Fruit fly (Drosophila melanogaster) whole organism, prepupa: ENCODE measurements around the gene CG9641.

ENCODE experiments used
- CG10631 ChIP-seq: fragments of 200-800 bp; sonication (Bioruptor generic); optimal IDR thresholded peaks from 2 replicates; lab custom pipeline; 2016; ENCODE audit warnings: missing biosample characterization, missing genetic modification characterization
- CG10669 ChIP-seq: fragments of 200-800 bp; sonication (Bioruptor generic); optimal IDR thresholded peaks from 3 replicates; lab custom pipeline; 2018; ENCODE audit warnings: missing biosample characterization, mild to moderate bottlenecking, missing genetic modification characterization, moderate library complexity
- CG11762 ChIP-seq: fragments of 200-800 bp; sonication (Bioruptor generic); optimal IDR thresholded peaks from 3 replicates; lab custom pipeline; 2016; ENCODE audit warnings: missing biosample characterization, missing genetic modification characterization; ENCODE audit not compliant: insufficient read depth
- CG11902 ChIP-seq: fragments of 200-800 bp; sonication (Bioruptor generic); optimal IDR thresholded peaks from 3 replicates; lab custom pipeline; 2016; ENCODE audit warnings: missing biosample characterization, missing genetic modification characterization
- CG15336 ChIP-seq: fragments of 200-800 bp; sonication (Bioruptor generic); IDR thresholded peaks from 2 replicates; pipeline ENCODE4 v1.3.6; 2022; ENCODE audit warnings: missing biosample characterization, missing genetic modification characterization
- CG32006 ChIP-seq: fragments of 200-800 bp; sonication (Bioruptor generic); optimal IDR thresholded peaks from 3 replicates; lab custom pipeline; 2017; ENCODE audit warnings: missing biosample characterization, mild to moderate bottlenecking, missing genetic modification characterization
- CG4318 ChIP-seq: fragments of 200-800 bp; sonication (Bioruptor generic); optimal IDR thresholded peaks from 3 replicates; lab custom pipeline; 2017; ENCODE audit warnings: missing biosample characterization, mild to moderate bottlenecking, missing genetic modification characterization
- CG6163 ChIP-seq: fragments of 200-800 bp; sonication (Bioruptor generic); IDR thresholded peaks from 3 replicates; pipeline ENCODE4 v1.3.6; 2022; ENCODE audit warnings: missing biosample characterization, missing genetic modification characterization
- CG6276 ChIP-seq: fragments of 200-800 bp; sonication (Bioruptor generic); optimal IDR thresholded peaks from 2 replicates; lab custom pipeline; 2017; ENCODE audit warnings: missing biosample characterization, mild to moderate bottlenecking, missing genetic modification characterization
- CG6792 ChIP-seq: fragments of 200-800 bp; sonication (Bioruptor generic); optimal IDR thresholded peaks from 3 replicates; lab custom pipeline; 2016; ENCODE audit warnings: missing biosample characterization, missing genetic modification characterization
- CG6808 ChIP-seq: fragments of 200-800 bp; sonication (Bioruptor generic); optimal IDR thresholded peaks from 3 replicates; lab custom pipeline; 2017; ENCODE audit warnings: missing biosample characterization, missing genetic modification characterization, mild to moderate bottlenecking, moderate library complexity, missing genetic modification reagents
- CG6854 ChIP-seq: fragments of 200-800 bp; sonication (Bioruptor generic); optimal IDR thresholded peaks from 2 replicates; lab custom pipeline; 2017; ENCODE audit warnings: missing biosample characterization, mild to moderate bottlenecking, missing genetic modification characterization
- CG8119 ChIP-seq: fragments of 200-800 bp; sonication (Bioruptor generic); IDR thresholded peaks from 3 replicates; pipeline ENCODE4 v1.3.6; 2022; ENCODE audit warnings: missing biosample characterization, missing genetic modification characterization
- CG8319 ChIP-seq: fragments of 200-800 bp; sonication (Bioruptor generic); optimal IDR thresholded peaks from 3 replicates; lab custom pipeline; 2016; ENCODE audit warnings: missing biosample characterization, missing genetic modification characterization
- CG9139 ChIP-seq: fragments of 200-800 bp; sonication (Bioruptor generic); optimal IDR thresholded peaks from 3 replicates; lab custom pipeline; 2017; ENCODE audit warnings: missing biosample characterization, mild to moderate bottlenecking, missing genetic modification characterization
- Eip75B ChIP-seq: fragments of 200-800 bp; sonication (Bioruptor generic); optimal IDR thresholded peaks from 3 replicates; lab custom pipeline; 2016; ENCODE audit warnings: missing biosample characterization, missing genetic modification characterization
- Eip78C ChIP-seq: fragments of 200-800 bp; sonication (Bioruptor generic); peaks from one replicate; lab custom pipeline; 2016; ENCODE audit warnings: missing biosample characterization, missing genetic modification characterization
- Ets21C ChIP-seq: fragments of 200-800 bp; sonication (Bioruptor generic); optimal IDR thresholded peaks from 3 replicates; lab custom pipeline; 2016; ENCODE audit warnings: missing biosample characterization, missing genetic modification characterization
- Gug ChIP-seq: fragments of 200-800 bp; sonication (Bioruptor generic); IDR thresholded peaks from 2 replicates; pipeline ENCODE4 v1.3.6; 2022; ENCODE audit warnings: missing biosample characterization, missing genetic modification characterization
- Hr38 ChIP-seq: sonication (Bioruptor generic); optimal IDR thresholded peaks from 2 replicates; lab custom pipeline; 2016; ENCODE audit warnings: missing biosample characterization, missing genetic modification characterization
- Hr39 ChIP-seq: fragments of 200-800 bp; sonication (Bioruptor generic); optimal IDR thresholded peaks from 2 replicates; lab custom pipeline; 2016; ENCODE audit warnings: missing biosample characterization, missing genetic modification characterization
- Hr4 ChIP-seq: fragments of 200-800 bp; sonication (Bioruptor generic); optimal IDR thresholded peaks from 3 replicates; lab custom pipeline; 2016; ENCODE audit warnings: missing biosample characterization, missing genetic modification characterization
- Lpt ChIP-seq: fragments of 200-800 bp; sonication (Bioruptor generic); optimal IDR thresholded peaks from 3 replicates; lab custom pipeline; 2016; ENCODE audit warnings: missing biosample characterization, missing genetic modification characterization
- Met ChIP-seq: fragments of 200-800 bp; sonication (Bioruptor generic); optimal IDR thresholded peaks from 3 replicates; lab custom pipeline; 2016; ENCODE audit warnings: missing biosample characterization, missing genetic modification characterization
- OdsH ChIP-seq: fragments of 200-800 bp; sonication (Bioruptor generic); optimal IDR thresholded peaks from 3 replicates; lab custom pipeline; 2016; ENCODE audit warnings: missing biosample characterization, missing genetic modification characterization
- Smox ChIP-seq: fragments of 200-800 bp; sonication (Bioruptor generic); optimal IDR thresholded peaks from 3 replicates; lab custom pipeline; 2016; ENCODE audit warnings: missing biosample characterization, missing genetic modification characterization
- Sox102F ChIP-seq: fragments of 200-800 bp; sonication (Bioruptor generic); optimal IDR thresholded peaks from 2 replicates; lab custom pipeline; 2016; ENCODE audit warnings: missing biosample characterization, mild to moderate bottlenecking, missing genetic modification characterization
- Sox14 ChIP-seq: fragments of 200-800 bp; sonication (Bioruptor generic); optimal IDR thresholded peaks from 3 replicates; lab custom pipeline; 2016; ENCODE audit warnings: missing biosample characterization, missing genetic modification characterization
- Sox15 ChIP-seq: fragments of 200-800 bp; sonication (Bioruptor generic); optimal IDR thresholded peaks from 3 replicates; lab custom pipeline; 2016; ENCODE audit warnings: missing biosample characterization, missing genetic modification characterization
- achi ChIP-seq: fragments of 200-800 bp; sonication (Bioruptor generic); optimal IDR thresholded peaks from 3 replicates; lab custom pipeline; 2016; ENCODE audit warnings: missing biosample characterization, missing genetic modification characterization
- cyc ChIP-seq: fragments of 200-800 bp; sonication (Bioruptor generic); optimal IDR thresholded peaks from 3 replicates; lab custom pipeline; 2016; ENCODE audit warnings: missing biosample characterization, missing genetic modification characterization
- dac ChIP-seq: fragments of 200-800 bp; sonication (Bioruptor generic); optimal IDR thresholded peaks from 2 replicates; lab custom pipeline; 2017; ENCODE audit warnings: missing biosample characterization, mild to moderate bottlenecking, missing genetic modification characterization
- dsx ChIP-seq: fragments of 200-800 bp; optimal IDR thresholded peaks from 3 replicates; lab custom pipeline; 2019; ENCODE audit warnings: missing biosample characterization, mild to moderate bottlenecking, missing genetic modification characterization, moderate library complexity; ENCODE audit not compliant: poor library complexity, severe bottlenecking
- eg ChIP-seq: fragments of 200-800 bp; sonication (Bioruptor generic); IDR thresholded peaks from 3 replicates; pipeline ENCODE4 v1.3.6; 2022; ENCODE audit warnings: missing biosample characterization, missing genetic modification characterization
- fd85E ChIP-seq: fragments of 200-800 bp; sonication (Bioruptor generic); optimal IDR thresholded peaks from 3 replicates; lab custom pipeline; 2016; ENCODE audit warnings: missing biosample characterization, missing genetic modification characterization
- fkh ChIP-seq: fragments of 200-800 bp; sonication (Bioruptor generic); optimal IDR thresholded peaks from 3 replicates; lab custom pipeline; 2017; ENCODE audit warnings: missing biosample characterization, mild to moderate bottlenecking, missing genetic modification characterization, moderate library complexity
- lz ChIP-seq: fragments of 200-800 bp; sonication (Bioruptor generic); optimal IDR thresholded peaks from 3 replicates; lab custom pipeline; 2016; ENCODE audit warnings: missing biosample characterization, missing genetic modification characterization
- pdm3 ChIP-seq: fragments of 200-800 bp; sonication (Bioruptor generic); optimal IDR thresholded peaks from 3 replicates; lab custom pipeline; 2016; ENCODE audit warnings: missing biosample characterization, missing genetic modification characterization
- salr ChIP-seq, 2 experiments: fragments of 200-800 bp; sonication (Bioruptor generic); optimal IDR thresholded peaks; 3 replicates each; lab custom pipeline; 2016 to 2018; ENCODE audit warnings: missing biosample characterization in 2 of 2, missing genetic modification characterization in 2 of 2, mild to moderate bottlenecking in 1 of 2
- spab ChIP-seq: fragments of 200-800 bp; sonication (Bioruptor generic); optimal IDR thresholded peaks from 2 replicates; lab custom pipeline; 2017; ENCODE audit warnings: missing biosample characterization, mild to moderate bottlenecking, missing genetic modification characterization, missing genetic modification reagents
- topi ChIP-seq: fragments of 200-800 bp; sonication (Bioruptor generic); optimal IDR thresholded peaks from 3 replicates; lab custom pipeline; 2016; ENCODE audit warnings: missing biosample characterization, missing genetic modification characterization
- vri ChIP-seq: fragments of 200-800 bp; sonication (Bioruptor generic); optimal IDR thresholded peaks from 3 replicates; lab custom pipeline; 2016; ENCODE audit warnings: missing biosample characterization, mild to moderate bottlenecking, missing genetic modification characterization

Gene CG9641

DNA sequence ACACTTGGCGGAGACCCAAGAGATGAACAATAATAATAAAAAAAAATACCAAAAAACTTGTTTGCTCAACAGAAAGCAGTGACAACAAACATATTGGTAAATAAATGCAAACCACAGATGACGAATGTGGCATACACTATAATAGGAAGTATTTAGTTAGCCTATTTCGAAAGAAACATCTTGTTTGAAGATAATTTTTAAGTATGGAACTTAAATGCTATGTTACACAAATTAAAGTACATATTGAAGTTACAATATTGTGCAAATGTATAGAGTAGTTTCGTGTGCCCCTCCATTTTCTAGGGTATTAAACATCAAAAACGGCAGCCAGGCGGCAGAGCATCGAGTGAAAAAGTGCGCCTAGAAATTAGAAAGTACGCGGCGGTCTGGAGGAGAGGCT, 26.7 kb upstream of the CG9641 start (continued):
- TF ChIP-seq lz (no peak), CG6854 (GFP tag; lab: Kevin White, UChicago) (no peak), Hr38 (GFP tag; lab: Kevin White, UChicago) (no peak), CG8119 (peak; percentile 93), CG32006 (GFP tag; lab: Kevin White, UChicago) (peak; percentile 94)

DNA sequence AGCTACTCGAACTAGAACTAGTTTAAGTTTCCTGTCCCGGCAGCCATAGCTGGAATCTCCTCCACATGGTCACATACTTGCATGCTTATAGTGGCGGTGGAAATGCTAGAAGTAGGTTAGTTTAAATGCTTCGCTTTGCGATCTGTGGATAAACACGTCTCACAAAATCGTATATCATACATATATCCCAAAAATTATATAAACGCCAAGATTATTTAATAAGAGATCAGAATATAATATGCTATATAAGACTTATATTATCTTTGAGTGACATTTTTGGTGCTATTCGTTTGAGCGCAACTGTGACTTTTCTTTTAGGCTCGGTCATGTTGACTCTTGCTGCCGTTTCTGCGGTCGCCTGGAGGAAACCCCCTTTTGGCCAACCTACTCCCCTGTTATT, 25.3 kb upstream of the CG9641 start:
- TF ChIP-seq CG6276 (GFP tag; lab: Kevin White, UChicago) (peak; percentile 63), CG10631 (GFP tag; lab: Kevin White, UChicago) (no peak), salr (GFP tag; optimal IDR thresholded peaks at IDR 0.05; lab: Kevin White, UChicago) (peak in 1 of 2 experiments; percentile 36), fkh (GFP tag; lab: Kevin White, UChicago) (no peak), Eip75B (GFP tag; lab: Kevin White, UChicago) (no peak), CG6163 (GFP tag; lab: Robert Waterston, UW) (peak; percentile 59; the same call in 2 of the 3 replicates), Smox (GFP tag; lab: Kevin White, UChicago) (no peak), CG6792 (no peak), spab (GFP tag; lab: Kevin White, UChicago) (no peak), CG4318 (GFP tag; lab: Kevin White, UChicago) (peak; percentile 20), Hr4 (GFP tag; lab: Kevin White, UChicago) (peak; percentile 36), CG32006 (GFP tag; lab: Kevin White, UChicago) (peak; percentile 72), CG15336 (peak; percentile 69), achi (peak; percentile 1), Eip78C (GFP tag; lab: Kevin White, UChicago) (peak; percentile 79), pdm3 (peak; percentile 17), CG8319 (GFP tag; lab: Kevin White, UChicago) (no peak), Sox15 (no peak), CG10669 (GFP tag; lab: Kevin White, UChicago) (no peak), cyc (GFP tag; lab: Kevin White, UChicago) (no peak), Lpt (GFP tag; lab: Kevin White, UChicago) (peak; percentile 54), CG8119 (peak; percentile 70), eg (GFP tag; lab: Robert Waterston, UW) (peak; percentile 58; the same call in 2 of the 3 replicates), OdsH (peak; percentile 29)

DNA sequence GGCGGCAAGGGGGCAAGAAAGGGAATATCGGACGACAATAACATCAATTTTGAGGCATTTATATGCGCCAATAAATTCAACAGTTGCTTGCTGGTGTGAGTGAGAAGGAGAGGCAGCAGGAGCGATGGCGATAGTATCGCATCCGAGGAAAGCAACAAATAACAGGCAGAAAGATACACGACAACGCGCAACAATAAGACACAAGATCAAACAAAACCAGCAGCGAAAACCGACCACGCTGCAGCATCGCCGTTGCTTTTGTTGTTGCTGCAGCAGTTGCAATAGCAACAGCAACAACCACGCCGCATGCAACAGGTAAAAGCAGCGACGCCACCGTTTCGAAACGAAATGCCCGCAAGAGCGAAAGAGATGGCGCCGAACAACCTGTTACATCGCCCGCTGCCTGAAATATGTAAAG, 23.9 kb upstream of the CG9641 start:
- no peak for TF ChIP-seq Gug (GFP tag; lab: Robert Waterston, UW)
- TF ChIP-seq fd85E (GFP tag; lab: Kevin White, UChicago): no peak
- no peak for TF ChIP-seq dsx (GFP tag; lab: Kevin White, UChicago)
- no peak for TF ChIP-seq CG10631 (GFP tag; lab: Kevin White, UChicago)
- TF ChIP-seq CG6854 (GFP tag; lab: Kevin White, UChicago): no peak

DNA sequence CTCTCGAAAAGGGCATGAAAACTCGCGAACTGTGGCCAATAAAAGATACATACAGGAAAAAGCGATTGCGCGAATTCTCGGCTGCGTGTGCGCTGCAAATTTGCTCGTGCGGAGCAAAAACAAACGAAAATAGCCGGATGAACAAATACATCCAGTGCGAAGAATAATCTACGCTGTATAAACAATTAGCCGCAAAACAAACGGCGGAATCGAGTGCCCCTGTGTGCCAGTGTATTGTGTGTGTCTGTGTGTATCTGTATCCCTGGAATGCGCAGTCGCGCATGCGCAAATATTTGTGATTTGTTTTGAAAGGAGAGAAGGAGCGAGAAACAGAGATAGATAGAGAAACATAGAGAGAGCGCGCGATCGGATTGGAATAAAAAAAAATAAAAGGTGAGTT, 22.9 kb upstream of the CG9641 start:
- TF ChIP-seq Met (GFP tag; lab: Kevin White, UChicago): no peak
- TF ChIP-seq CG11902: no peak
- TF ChIP-seq CG8119: no peak
- no peak for TF ChIP-seq Ets21C (GFP tag; lab: Kevin White, UChicago)
- TF ChIP-seq dsx (GFP tag; lab: Kevin White, UChicago): no peak
- TF ChIP-seq Sox14 (GFP tag; lab: Kevin White, UChicago): no peak
- no peak for TF ChIP-seq Sox102F (GFP tag; lab: Kevin White, UChicago)
- TF ChIP-seq topi (GFP tag; lab: Kevin White, UChicago): no peak
- TF ChIP-seq CG6808 (GFP tag; lab: Kevin White, UChicago): no peak
- no peak for TF ChIP-seq Hr38 (GFP tag; lab: Kevin White, UChicago)
- TF ChIP-seq CG11762 (GFP tag; lab: Kevin White, UChicago): no peak
- no peak for TF ChIP-seq salr (GFP tag; optimal IDR thresholded peaks at IDR 0.05; lab: Kevin White, UChicago)
- no peak for TF ChIP-seq CG6163 (GFP tag; lab: Robert Waterston, UW)
- 0 out of 3 replicates have a peak, but pooled peaks have one; percentile 9 for TF ChIP-seq eg (GFP tag; lab: Robert Waterston, UW)
- no peak for TF ChIP-seq Sox15
- peak; percentile 69 for TF ChIP-seq fkh (GFP tag; lab: Kevin White, UChicago)
- peak; percentile 38 for TF ChIP-seq Eip78C (GFP tag; lab: Kevin White, UChicago)
- no peak for TF ChIP-seq dac (GFP tag; lab: Kevin White, UChicago)
- no peak for TF ChIP-seq Hr39 (GFP tag; lab: Kevin White, UChicago)
- no peak for TF ChIP-seq vri (GFP tag; lab: Kevin White, UChicago)
- TF ChIP-seq CG9139 (GFP tag; lab: Kevin White, UChicago): no peak
